Fruit fly (Drosophila melanogaster) whole organism, embryonic: ENCODE results near the gene mthl1.

Experiments used
- B-H2 ChIP-seq: fragments of 200-800 bp; sonication (Bioruptor generic); optimal IDR thresholded peaks from 2 replicates; lab custom pipeline; 2018; ENCODE audit warnings: missing biosample characterization, mild to moderate bottlenecking, missing genetic modification characterization
- CG10431 ChIP-seq: fragments of 200-800 bp; sonication (Bioruptor generic); optimal IDR thresholded peaks from 3 replicates; lab custom pipeline; 2018; ENCODE audit warnings: missing biosample characterization, mild to moderate bottlenecking, missing genetic modification characterization
- CG10979 ChIP-seq: fragments of 200-800 bp; sonication (Bioruptor generic); optimal IDR thresholded peaks from 2 replicates; lab custom pipeline; 2018; ENCODE audit warnings: missing biosample characterization, mild to moderate bottlenecking, missing genetic modification characterization, moderate library complexity
- CG12104 ChIP-seq: fragments of 200-800 bp; sonication (Bioruptor generic); optimal IDR thresholded peaks from 3 replicates; lab custom pipeline; 2016; ENCODE audit warnings: missing biosample characterization, missing genetic modification characterization
- CG1233 ChIP-seq: fragments of 200-800 bp; sonication (Bioruptor generic); optimal IDR thresholded peaks from 4 replicates; lab custom pipeline; 2018; ENCODE audit warnings: missing biosample characterization, mild to moderate bottlenecking, missing genetic modification characterization
- CG17912 ChIP-seq: fragments of 200-800 bp; sonication (Bioruptor generic); optimal IDR thresholded peaks from 2 replicates; lab custom pipeline; 2018; ENCODE audit warnings: missing biosample characterization, mild to moderate bottlenecking, missing genetic modification characterization
- CG18262 ChIP-seq: fragments of 200-800 bp; optimal IDR thresholded peaks from 3 replicates; lab custom pipeline; 2019; ENCODE audit warnings: missing biosample characterization, mild to moderate bottlenecking, missing genetic modification characterization, moderate library complexity
- CG30431 ChIP-seq: fragments of 200-800 bp; sonication (Bioruptor generic); optimal IDR thresholded peaks from 2 replicates; lab custom pipeline; 2017; ENCODE audit warnings: missing biosample characterization, missing genetic modification characterization
- CG31224 ChIP-seq: fragments of 200-800 bp; sonication (Bioruptor generic); IDR thresholded peaks from 2 replicates; pipeline ENCODE4 v1.3.6; 2022; ENCODE audit warnings: missing biosample characterization, missing genetic modification characterization
- CG32772 ChIP-seq: fragments of 200-800 bp; sonication (Bioruptor generic); IDR thresholded peaks from 2 replicates; pipeline ENCODE4 v1.3.6; 2022; ENCODE audit warnings: missing biosample characterization, missing genetic modification characterization
- CG3281 ChIP-seq: fragments of 200-800 bp; sonication (Bioruptor generic); optimal IDR thresholded peaks from 3 replicates; lab custom pipeline; 2017; ENCODE audit warnings: missing biosample characterization, mild to moderate bottlenecking, missing genetic modification characterization
- CG3995 ChIP-seq: fragments of 200-800 bp; sonication (Bioruptor generic); optimal IDR thresholded peaks from 3 replicates; lab custom pipeline; 2016; ENCODE audit warnings: missing biosample characterization, missing genetic modification characterization
- CG42726 ChIP-seq: fragments of 200-800 bp; sonication (Bioruptor generic); IDR thresholded peaks from 2 replicates; pipeline ENCODE4 v1.3.6; 2022; ENCODE audit warnings: missing biosample characterization, missing genetic modification characterization; ENCODE audit not compliant: partially characterized antibody
- CG4404 ChIP-seq: fragments of 200-800 bp; sonication (Bioruptor generic); IDR thresholded peaks from 2 replicates; pipeline ENCODE4 v1.3.6; 2022; ENCODE audit warnings: missing biosample characterization, missing genetic modification characterization
- CG9437 ChIP-seq: fragments of 200-800 bp; sonication (Bioruptor generic); optimal IDR thresholded peaks from 2 replicates; lab custom pipeline; 2018; ENCODE audit warnings: missing biosample characterization, mild to moderate bottlenecking, missing genetic modification characterization
- CkIIα-i1 ChIP-seq: fragments of 200-800 bp; sonication (Bioruptor generic); IDR thresholded peaks from 2 replicates; pipeline ENCODE4 v1.3.6; 2022; ENCODE audit warnings: missing biosample characterization, missing genetic modification characterization
- Doc3 ChIP-seq: fragments of 200-800 bp; sonication (Bioruptor generic); IDR thresholded peaks from 3 replicates; pipeline ENCODE4 v1.3.6; 2022; ENCODE audit warnings: missing biosample characterization, missing genetic modification characterization; ENCODE audit not compliant: partially characterized antibody
- Ets65A ChIP-seq: fragments of 200-800 bp; sonication (Bioruptor generic); peaks from one replicate; lab custom pipeline; 2016; ENCODE audit warnings: missing biosample characterization, missing genetic modification characterization
- Hey ChIP-seq: fragments of 200-800 bp; sonication (Bioruptor generic); optimal IDR thresholded peaks from 3 replicates; lab custom pipeline; 2018; ENCODE audit warnings: missing biosample characterization, mild to moderate bottlenecking, missing genetic modification characterization
- NC2α ChIP-seq: fragments of 200-800 bp; sonication (Bioruptor generic); optimal IDR thresholded peaks from 2 replicates; lab custom pipeline; 2016; ENCODE audit warnings: missing biosample characterization, missing genetic modification characterization
- NFAT ChIP-seq: fragments of 200-800 bp; sonication (Bioruptor generic); IDR thresholded peaks from 2 replicates; pipeline ENCODE4 v1.3.6; 2022; ENCODE audit warnings: missing biosample characterization, missing genetic modification characterization
- Oli ChIP-seq: fragments of 200-800 bp; sonication (Bioruptor generic); optimal IDR thresholded peaks from 2 replicates; lab custom pipeline; 2018; ENCODE audit warnings: missing biosample characterization, mild to moderate bottlenecking, missing genetic modification characterization, moderate library complexity
- PHDP ChIP-seq: fragments of 200-800 bp; sonication (Bioruptor generic); optimal IDR thresholded peaks from 3 replicates; lab custom pipeline; 2018; ENCODE audit warnings: missing biosample characterization, mild to moderate bottlenecking, missing genetic modification characterization, moderate library complexity
- Scr ChIP-seq: fragments of 200-800 bp; sonication (Bioruptor generic); IDR thresholded peaks from 2 replicates; pipeline ENCODE4 v1.3.6; 2022; ENCODE audit warnings: missing biosample characterization, missing genetic modification characterization; ENCODE audit not compliant: partially characterized antibody
- Xrp1 ChIP-seq: fragments of 200-800 bp; sonication (Bioruptor generic); IDR thresholded peaks from 2 replicates; pipeline ENCODE4 v1.3.6; 2022; ENCODE audit warnings: missing biosample characterization, missing genetic modification characterization
- al ChIP-seq: fragments of 200-800 bp; sonication (Bioruptor generic); IDR thresholded peaks from 2 replicates; pipeline ENCODE4 v1.3.6; 2022; ENCODE audit warnings: missing biosample characterization, missing genetic modification characterization
- az2 ChIP-seq: fragments of 200-800 bp; sonication (Bioruptor generic); optimal IDR thresholded peaks from 3 replicates; lab custom pipeline; 2016; ENCODE audit warnings: missing biosample characterization, missing genetic modification characterization
- cwo ChIP-seq: fragments of 200-800 bp; sonication (Bioruptor generic); optimal IDR thresholded peaks from 3 replicates; lab custom pipeline; 2017; ENCODE audit warnings: missing biosample characterization, missing genetic modification characterization, mild to moderate bottlenecking, moderate library complexity, missing genetic modification reagents
- dati ChIP-seq: fragments of 200-800 bp; sonication (Bioruptor generic); IDR thresholded peaks from 2 replicates; pipeline ENCODE4 v1.3.6; 2022; ENCODE audit warnings: missing biosample characterization, missing genetic modification characterization
- dimm ChIP-seq: fragments of 200-800 bp; sonication (Bioruptor generic); IDR thresholded peaks from 2 replicates; pipeline ENCODE4 v1.3.6; 2022; ENCODE audit warnings: missing biosample characterization, missing genetic modification characterization
- dmrt11E ChIP-seq: fragments of 200-800 bp; sonication (Bioruptor generic); optimal IDR thresholded peaks from 3 replicates; lab custom pipeline; 2018; ENCODE audit warnings: missing biosample characterization, mild to moderate bottlenecking, missing genetic modification characterization, moderate library complexity
- eyg ChIP-seq: fragments of 200-800 bp; sonication (Bioruptor generic); optimal IDR thresholded peaks from 3 replicates; lab custom pipeline; 2016; ENCODE audit warnings: missing biosample characterization, missing genetic modification characterization
- fd96Cb ChIP-seq: fragments of 200-800 bp; sonication (Bioruptor generic); optimal IDR thresholded peaks from 2 replicates; lab custom pipeline; 2018; ENCODE audit warnings: missing biosample characterization, mild to moderate bottlenecking, missing genetic modification characterization, moderate library complexity
- gem ChIP-seq: fragments of 200-800 bp; sonication (Bioruptor generic); optimal IDR thresholded peaks from 2 replicates; lab custom pipeline; 2019; ENCODE audit warnings: missing biosample characterization, mild to moderate bottlenecking, missing genetic modification characterization, moderate library complexity
- gro ChIP-seq: fragments of 200-800 bp; sonication (Bioruptor generic); optimal IDR thresholded peaks from 2 replicates; lab custom pipeline; 2016; ENCODE audit warnings: missing biosample characterization, missing genetic modification characterization
- hbn ChIP-seq: fragments of 200-800 bp; sonication (Bioruptor generic); IDR thresholded peaks from 2 replicates; pipeline ENCODE4 v1.3.6; 2022; ENCODE audit warnings: missing biosample characterization, missing genetic modification characterization; ENCODE audit not compliant: partially characterized antibody
- insv ChIP-seq, 2 experiments: fragments of 200-800 bp; sonication (Bioruptor generic); optimal IDR thresholded peaks; 3 replicates each; lab custom pipeline; 2016 to 2018; ENCODE audit warnings: missing biosample characterization in 2 of 2, missing genetic modification characterization in 2 of 2
- inv ChIP-seq: fragments of 200-800 bp; sonication (Bioruptor generic); IDR thresholded peaks from 2 replicates; pipeline ENCODE4 v1.3.6; 2022; ENCODE audit warnings: missing biosample characterization, missing genetic modification characterization; ENCODE audit not compliant: partially characterized antibody
- ken ChIP-seq: fragments of 200-800 bp; sonication (Bioruptor generic); IDR thresholded peaks from 3 replicates; pipeline ENCODE4 v1.3.6; 2022; ENCODE audit warnings: missing biosample characterization, missing genetic modification characterization
- p53 ChIP-seq: fragments of 200-800 bp; sonication (Bioruptor generic); optimal IDR thresholded peaks from 2 replicates; lab custom pipeline; 2016; ENCODE audit warnings: missing biosample characterization, missing genetic modification characterization
- pros ChIP-seq: fragments of 200-800 bp; sonication (Bioruptor generic); optimal IDR thresholded peaks from 3 replicates; lab custom pipeline; 2019; ENCODE audit warnings: missing biosample characterization, mild to moderate bottlenecking, missing genetic modification characterization, moderate library complexity
- row ChIP-seq: fragments of 200-800 bp; sonication (Bioruptor generic); IDR thresholded peaks from 3 replicates; pipeline ENCODE4 v1.3.6; 2022; ENCODE audit warnings: missing biosample characterization, missing genetic modification characterization
- sens-2 ChIP-seq: fragments of 200-800 bp; sonication (Bioruptor generic); IDR thresholded peaks from 2 replicates; pipeline ENCODE4 v1.3.6; 2022; ENCODE audit warnings: missing biosample characterization, missing genetic modification characterization
- ssp ChIP-seq: fragments of 200-800 bp; sonication (Bioruptor generic); IDR thresholded peaks from 2 replicates; pipeline ENCODE4 v1.3.6; 2022; ENCODE audit warnings: missing biosample characterization, missing genetic modification characterization
- stc ChIP-seq: fragments of 200-800 bp; sonication (Bioruptor generic); IDR thresholded peaks from 2 replicates; pipeline ENCODE4 v1.3.6; 2022; ENCODE audit warnings: missing biosample characterization, missing genetic modification characterization
- tgo ChIP-seq: fragments of 200-800 bp; sonication (Bioruptor generic); IDR thresholded peaks from 3 replicates; pipeline ENCODE4 v1.3.6; 2022; ENCODE audit warnings: missing biosample characterization, missing genetic modification characterization
- ttk ChIP-seq: fragments of 200-800 bp; sonication (Bioruptor generic); IDR thresholded peaks from 2 replicates; pipeline ENCODE4 v2.1.2; 2022; ENCODE audit warnings: missing biosample characterization, missing genetic modification characterization
- unc-4 ChIP-seq: fragments of 200-800 bp; sonication (Bioruptor generic); IDR thresholded peaks from 2 replicates; pipeline ENCODE4 v1.3.6; 2022; ENCODE audit warnings: missing biosample characterization, missing genetic modification characterization; ENCODE audit not compliant: partially characterized antibody
- zen ChIP-seq: fragments of 200-800 bp; sonication (Bioruptor generic); optimal IDR thresholded peaks from 3 replicates; lab custom pipeline; 2018; ENCODE audit warnings: missing biosample characterization, mild to moderate bottlenecking, missing genetic modification characterization, moderate library complexity
- zf30C ChIP-seq: fragments of 200-800 bp; sonication (Bioruptor generic); optimal IDR thresholded peaks from 3 replicates; lab custom pipeline; 2018; ENCODE audit warnings: missing biosample characterization, mild to moderate bottlenecking, missing genetic modification characterization
- zfh1 ChIP-seq: fragments of 200-800 bp; sonication (Bioruptor generic); IDR thresholded peaks from 3 replicates; pipeline ENCODE4 v1.3.6; 2022; ENCODE audit warnings: missing biosample characterization, missing genetic modification characterization

The mthl1 gene

DNA sequence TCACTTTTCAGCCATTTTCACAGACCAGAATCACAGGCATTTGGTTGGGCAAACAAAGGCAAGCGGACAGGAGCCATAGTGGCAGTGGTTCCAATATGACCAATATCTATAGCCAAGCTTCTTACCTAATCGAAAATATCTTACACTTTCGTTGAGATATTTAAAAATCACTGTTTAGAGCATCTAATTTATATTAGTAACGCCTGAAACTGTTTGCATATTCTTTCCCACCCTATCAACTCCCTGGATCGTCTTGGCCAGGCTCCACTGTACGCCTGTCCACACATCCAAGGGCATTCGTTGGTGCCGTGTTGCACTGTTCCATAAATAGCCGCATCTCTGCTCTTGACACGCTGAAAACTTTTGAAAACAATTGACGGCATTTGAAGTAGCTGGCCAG lies 49.7 kb downstream of the mthl1 start (continued):
- no peak for TF ChIP-seq p53 (GFP tag; lab: Kevin White, UChicago)
- TF ChIP-seq CG4404 (GFP tag; lab: Robert Waterston, UW): no peak
- 0 out of 2 replicates have a peak, but pooled peaks have one; percentile 21 for TF ChIP-seq stc (GFP tag; lab: Robert Waterston, UW)
- TF ChIP-seq CkIIα-i1 (GFP tag; lab: Robert Waterston, UW): no peak
- TF ChIP-seq eyg: no peak
- no peak for TF ChIP-seq cwo (GFP tag; lab: Kevin White, UChicago)
- TF ChIP-seq PHDP (tag; lab: Kevin White, UChicago): no peak
- peak; percentile 28 for TF ChIP-seq Oli (tag; lab: Kevin White, UChicago)
- no peak for TF ChIP-seq CG18262 (tag; lab: Kevin White, UChicago)
- TF ChIP-seq CG10431: no peak
- no peak for TF ChIP-seq Scr
- no peak for TF ChIP-seq insv (GFP tag; optimal IDR thresholded peaks at IDR 0.05; lab: Kevin White, UChicago)
- TF ChIP-seq hbn (GFP tag; lab: Robert Waterston, UW): no peak
- TF ChIP-seq CG17912 (GFP tag; lab: Kevin White, UChicago): no peak
- TF ChIP-seq ttk (GFP tag; lab: Robert Waterston, UW): 0 out of 2 replicates have a peak, but pooled peaks have one; percentile 36
- TF ChIP-seq Doc3 (GFP tag; lab: Robert Waterston, UW): no peak
- TF ChIP-seq gro (GFP tag; lab: Kevin White, UChicago): no peak
- peak; percentile 58; the same call in 1 of the 3 replicates for TF ChIP-seq ken (GFP tag; lab: Robert Waterston, UW)
- peak; percentile 41; the same call in 1 of the 3 replicates for TF ChIP-seq zfh1 (GFP tag; lab: Robert Waterston, UW)
- no peak for TF ChIP-seq zf30C
- no peak for TF ChIP-seq CG9437
- no peak for TF ChIP-seq ssp (GFP tag; lab: Robert Waterston, UW)
- no peak for TF ChIP-seq dmrt11E
- TF ChIP-seq fd96Cb: no peak
- no peak for TF ChIP-seq dati (GFP tag; lab: Robert Waterston, UW)
- TF ChIP-seq inv: no peak
- TF ChIP-seq Xrp1 (GFP tag; lab: Robert Waterston, UW): peak; percentile 43; the same call in 1 of the 2 replicates
- TF ChIP-seq CG3281 (GFP tag; lab: Kevin White, UChicago): no peak
- no peak for TF ChIP-seq Hey (tag; lab: Kevin White, UChicago)
- no peak for TF ChIP-seq NC2α (GFP tag; lab: Kevin White, UChicago)
- TF ChIP-seq row (GFP tag; lab: Robert Waterston, UW): peak; percentile 55
- no peak for TF ChIP-seq NFAT (GFP tag; lab: Robert Waterston, UW)
- no peak for TF ChIP-seq dimm (GFP tag; lab: Robert Waterston, UW)
- no peak for TF ChIP-seq B-H2
- TF ChIP-seq tgo (GFP tag; lab: Robert Waterston, UW): no peak; the same call in 2 of the 3 replicates
- TF ChIP-seq unc-4 (GFP tag; lab: Robert Waterston, UW): no peak
- TF ChIP-seq CG31224 (GFP tag; lab: Robert Waterston, UW): no peak
- no peak for TF ChIP-seq al (GFP tag; lab: Robert Waterston, UW)
- TF ChIP-seq Ets65A (GFP tag; lab: Kevin White, UChicago): no peak
- no peak for TF ChIP-seq CG42726 (GFP tag; lab: Robert Waterston, UW)
- no peak for TF ChIP-seq CG12104 (GFP tag; lab: Kevin White, UChicago)
- TF ChIP-seq CG30431 (GFP tag; lab: Kevin White, UChicago): peak; percentile 16
- no peak for TF ChIP-seq zen (tag; lab: Kevin White, UChicago)
- TF ChIP-seq pros (GFP tag; lab: Kevin White, UChicago): no peak
- TF ChIP-seq gem: peak; percentile 46
- TF ChIP-seq CG3995 (GFP tag; lab: Kevin White, UChicago): no peak
- TF ChIP-seq CG10979: peak; percentile 8
- TF ChIP-seq az2 (GFP tag; lab: Kevin White, UChicago): no peak
- TF ChIP-seq sens-2 (GFP tag; lab: Robert Waterston, UW): no peak
- TF ChIP-seq CG1233 (GFP tag; lab: Kevin White, UChicago): no peak
- peak; percentile 38; the same call in 1 of the 2 replicates for TF ChIP-seq CG32772 (GFP tag; lab: Robert Waterston, UW)
